Worm (Caenorhabditis elegans) whole organism, late embryonic: ENCODE results near the gene osm-5.

Experiments
- K09A11.1 ChIP-seq: sonication (generic microtip); optimal IDR thresholded peaks from 2 replicates; lab custom pipeline; 2017; ENCODE audit warnings: antibody characterized with exemption, mild to moderate bottlenecking, missing genetic modification characterization, missing compliant biosample characterization; ENCODE audit not compliant: insufficient read depth
- ama-1 ChIP-seq: fragments of 150-350 bp; optimal IDR thresholded peaks from 2 replicates; lab custom pipeline; 2014
- ceh-22 ChIP-seq: sonication (generic microtip); optimal IDR thresholded peaks from 2 replicates; lab custom pipeline; 2017; ENCODE audit warnings: missing biosample characterization, missing genetic modification characterization
- ceh-24 ChIP-seq: sonication (generic microtip); optimal IDR thresholded peaks from 2 replicates; lab custom pipeline; 2016; ENCODE audit warnings: mild to moderate bottlenecking, missing genetic modification characterization, missing compliant biosample characterization
- ceh-31 ChIP-seq: sonication (generic microtip); optimal IDR thresholded peaks from 2 replicates; lab custom pipeline; 2016; ENCODE audit warnings: missing genetic modification characterization, missing compliant biosample characterization
- hlh-13 ChIP-seq: fragments of 200-800 bp; sonication (Bioruptor generic); optimal IDR thresholded peaks from 2 replicates; lab custom pipeline; 2018; ENCODE audit warnings: mild to moderate bottlenecking, missing genetic modification characterization, missing compliant biosample characterization
- hlh-8 ChIP-seq: sonication (generic microtip); optimal IDR thresholded peaks from 2 replicates; lab custom pipeline; 2016; ENCODE audit warnings: missing genotype, missing genetic modification characterization, missing compliant biosample characterization
- pax-1 ChIP-seq: fragments of 150-350 bp; optimal IDR thresholded peaks from 2 replicates; lab custom pipeline; 2014; ENCODE audit warnings: missing biosample characterization, missing genetic modification characterization
- pqm-1 ChIP-seq: sonication (generic microtip); optimal IDR thresholded peaks from 2 replicates; lab custom pipeline; 2016; ENCODE audit warnings: missing genetic modification characterization, missing compliant biosample characterization

DNA sequence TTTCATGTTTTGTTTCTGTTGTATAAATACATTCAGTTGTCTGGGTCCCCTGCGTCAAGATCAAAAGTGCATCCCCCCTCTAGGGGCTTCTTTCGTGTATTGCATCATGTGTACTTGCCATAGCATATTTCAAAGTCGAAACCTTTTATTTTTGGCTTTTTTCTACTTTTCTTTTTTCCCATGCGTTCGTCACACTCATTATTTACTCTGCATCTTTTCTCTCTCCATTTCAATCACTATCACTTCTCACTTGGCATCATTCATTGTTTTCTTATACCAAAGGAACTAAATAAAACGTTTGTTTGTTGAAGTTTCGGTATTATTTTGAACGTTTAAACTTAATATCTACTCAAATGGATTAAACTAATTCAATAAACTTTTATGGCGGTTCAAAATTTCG, 44.5 kb upstream of the osm-5 start:
- TF ChIP-seq ceh-31 (tag; lab: Kevin White, UChicago) = no peak
- no peak for TF ChIP-seq ama-1 (lab: Kevin White, UChicago)
- no peak for TF ChIP-seq hlh-8
- TF ChIP-seq K09A11.1 (tag; lab: Kevin White, UChicago) = no peak
- no peak for TF ChIP-seq pqm-1 (tag; lab: Kevin White, UChicago)
- no peak for TF ChIP-seq pax-1
- TF ChIP-seq hlh-13 (GFP tag; lab: Kevin White, UChicago) = no peak
- TF ChIP-seq ceh-22 (tag; lab: Kevin White, UChicago) = no peak
- TF ChIP-seq ceh-24 (tag; lab: Kevin White, UChicago) = no peak
